Fruit fly (Drosophila melanogaster): ENCODE data around the gene CG10208.

dm6 chr3R:23763622-23764273 lies 10.2 kb downstream of the CG10208 start, which contains the start of gene Lsd-1:
- TF ChIP-seq h (optimal IDR thresholded peaks at IDR 0.05) (no peak), psq (optimal IDR thresholded peaks at IDR 0.05) (no peak)
